Fruit fly (Drosophila melanogaster) whole organism: ENCODE results near the gene Adgf-D.

Experiments
- CG8478 ChIP-seq: fragments of >200 bp; optimal IDR thresholded peaks from 2 replicates; lab custom pipeline; 2018; ENCODE audit warnings: inconsistent platforms
- Dll ChIP-seq: fragments of >200 bp; optimal IDR thresholded peaks from 2 replicates; lab custom pipeline; 2017
- EcR ChIP-seq, 2 experiments: fragments of >200 bp; optimal IDR thresholded peaks; 2 replicates each; lab custom pipeline; 2017; ENCODE audit warnings: missing biosample characterization in 2 of 2, missing genetic modification characterization in 2 of 2, missing genetic modification reagents in 2 of 2
- pan ChIP-seq: fragments of >200 bp; optimal IDR thresholded peaks from 2 replicates; lab custom pipeline; 2017
- psq ChIP-seq: fragments of >200 bp; optimal IDR thresholded peaks from 2 replicates; lab custom pipeline; 2017
- usp ChIP-seq: fragments of >200 bp; optimal IDR thresholded peaks from 2 replicates; lab custom pipeline; 2017; ENCODE audit warnings: missing biosample characterization, missing genetic modification characterization, mixed read lengths

Gene Adgf-D

DNA sequence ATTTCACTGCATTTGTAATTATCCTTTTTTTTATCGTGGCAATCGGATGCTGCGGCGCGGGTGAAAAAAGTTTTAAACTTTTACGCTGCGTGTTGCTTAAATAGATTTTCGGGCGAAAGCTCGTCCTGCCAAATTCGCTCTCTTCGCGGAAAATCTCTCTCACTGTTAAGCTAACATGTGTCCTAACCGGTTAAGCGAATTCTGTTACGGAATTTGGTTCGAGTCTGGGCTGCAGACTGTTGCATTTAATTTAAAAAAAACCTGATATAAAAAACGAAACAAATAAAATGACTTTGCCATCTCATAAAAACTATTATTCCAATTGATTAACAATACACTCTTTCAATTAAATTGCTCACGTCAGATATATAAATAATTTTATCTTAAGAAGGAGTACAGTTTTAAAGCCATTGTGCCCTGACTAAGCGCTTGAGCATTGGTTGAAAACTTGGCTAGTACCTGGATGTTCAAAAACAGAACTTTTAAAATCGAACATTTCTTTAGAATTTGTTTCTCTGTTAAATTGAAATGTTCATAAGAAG lies 30.6 kb downstream of the Adgf-D start, which contains the start of gene Task6:
TSS of gene Task6 (minus strand) at position 51 of the 542 bp plus-strand sequence.
- TF ChIP-seq EcR (GFP tag; optimal IDR thresholded peaks at IDR 0.05; lab: Kevin White, UChicago), result no peak
- TF ChIP-seq pan (lab: Kevin White, UChicago), result no peak
- TF ChIP-seq Dll (lab: Kevin White, UChicago), result no peak
- no peak for TF ChIP-seq CG8478
- TF ChIP-seq psq (lab: Kevin White, UChicago), result no peak
- no peak for TF ChIP-seq usp

- TF ChIP-seq psq (lab: Kevin White, UChicago), result no peak
- TF ChIP-seq Dll (lab: Kevin White, UChicago), result no peak
- no peak for TF ChIP-seq EcR (GFP tag; optimal IDR thresholded peaks at IDR 0.05; lab: Kevin White, UChicago)
- TF ChIP-seq pan (lab: Kevin White, UChicago), result no peak
- no peak for TF ChIP-seq usp
- TF ChIP-seq CG8478, result no peak
Measured at dm6 chr3R:13672898-13673297, 32.3 kb downstream of the Adgf-D start.

DNA sequence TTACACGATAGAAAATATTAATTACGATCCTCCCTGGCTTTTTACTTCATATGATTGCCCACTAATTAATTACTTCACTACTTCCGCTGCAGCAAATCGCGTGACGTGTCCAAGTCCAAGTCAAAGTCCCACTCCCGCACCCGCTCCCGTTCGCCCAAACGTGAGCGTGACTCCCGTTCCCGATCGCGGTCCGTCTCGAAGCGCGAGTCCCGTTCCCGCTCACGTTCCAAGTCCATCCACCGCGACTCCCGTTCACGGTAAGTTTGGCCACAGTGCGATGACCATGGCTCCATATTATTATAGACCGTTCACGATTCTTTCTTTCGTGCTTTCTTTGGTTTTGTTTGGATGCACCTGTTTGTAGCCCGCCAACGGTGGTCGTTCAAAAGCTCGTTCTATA lies 39.2 kb downstream of the Adgf-D start:
- no peak for TF ChIP-seq EcR (GFP tag; optimal IDR thresholded peaks at IDR 0.05; lab: Kevin White, UChicago)
- no peak for TF ChIP-seq pan (lab: Kevin White, UChicago)
- TF ChIP-seq Dll (lab: Kevin White, UChicago), result no peak
- TF ChIP-seq CG8478, result no peak
- TF ChIP-seq usp, result no peak
- TF ChIP-seq psq (lab: Kevin White, UChicago), result no peak

dm6 chr3R:13662149-13662548 lies 43.1 kb downstream of the Adgf-D start:
- no peak for TF ChIP-seq psq (lab: Kevin White, UChicago)
- TF ChIP-seq EcR (GFP tag; optimal IDR thresholded peaks at IDR 0.05; lab: Kevin White, UChicago), result no peak
- no peak for TF ChIP-seq CG8478
- no peak for TF ChIP-seq usp
- TF ChIP-seq pan (lab: Kevin White, UChicago), result no peak
- TF ChIP-seq Dll (lab: Kevin White, UChicago), result no peak

- TF ChIP-seq usp (no peak), psq (lab: Kevin White, UChicago) (no peak), Dll (lab: Kevin White, UChicago) (no peak), CG8478 (no peak), pan (lab: Kevin White, UChicago) (no peak), EcR (GFP tag; optimal IDR thresholded peaks at IDR 0.05; lab: Kevin White, UChicago) (no peak)
Measured at dm6 chr3R:13660924-13661659, 44.1 kb downstream of the Adgf-D start, which contains the start of gene B52. Gene B52, plus strand, starts transcription at chr3R:13661311.

DNA sequence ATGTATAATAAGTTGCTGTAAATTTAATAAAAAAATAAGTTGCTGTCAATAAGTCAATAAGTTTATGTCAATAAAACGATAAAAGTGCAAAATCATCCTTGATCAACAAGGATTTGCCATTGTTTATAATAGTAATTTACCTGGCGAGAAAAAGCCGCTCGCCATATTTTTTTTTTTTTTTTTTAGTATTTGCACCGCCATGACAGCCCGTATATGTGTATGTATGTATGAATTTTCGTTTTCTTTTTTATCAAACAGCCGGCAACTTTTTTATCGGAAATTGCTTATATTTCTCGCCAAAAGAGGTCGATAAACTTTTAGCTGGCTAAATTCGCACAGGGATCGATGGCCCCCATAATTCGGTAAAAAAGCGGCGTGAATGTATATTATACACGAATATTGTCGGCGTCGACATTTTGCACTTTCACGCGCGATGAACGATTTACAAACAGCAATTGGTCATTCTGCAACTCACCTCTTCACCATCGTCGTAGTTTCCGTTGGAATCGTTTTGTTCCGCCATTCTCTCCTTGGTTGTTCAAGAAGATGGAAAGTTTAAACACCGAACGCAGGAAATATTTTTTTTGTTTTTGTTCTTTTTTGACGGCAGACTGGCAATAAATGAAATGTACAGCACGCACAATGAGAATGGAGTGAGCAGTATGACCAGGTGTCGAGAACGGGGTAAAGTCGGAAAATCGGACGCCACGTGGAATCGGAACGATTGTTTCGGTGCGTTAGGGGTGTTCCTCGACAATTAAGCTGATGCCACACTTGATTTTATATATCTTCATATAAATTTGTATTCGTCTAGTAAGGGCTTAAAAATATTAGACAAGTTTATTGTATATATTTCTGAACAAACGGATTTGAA lies 45.1 kb downstream of the Adgf-D start, which contains the start of gene Hrb87F:
TSS of gene Hrb87F (minus strand) at position 667 of the 874 bp plus-strand sequence.
- TF ChIP-seq EcR (GFP tag; optimal IDR thresholded peaks at IDR 0.05; lab: Kevin White, UChicago) (no peak), CG8478 (no peak), pan (lab: Kevin White, UChicago) (no peak), Dll (lab: Kevin White, UChicago) (no peak), psq (lab: Kevin White, UChicago) (no peak), usp (no peak)

DNA sequence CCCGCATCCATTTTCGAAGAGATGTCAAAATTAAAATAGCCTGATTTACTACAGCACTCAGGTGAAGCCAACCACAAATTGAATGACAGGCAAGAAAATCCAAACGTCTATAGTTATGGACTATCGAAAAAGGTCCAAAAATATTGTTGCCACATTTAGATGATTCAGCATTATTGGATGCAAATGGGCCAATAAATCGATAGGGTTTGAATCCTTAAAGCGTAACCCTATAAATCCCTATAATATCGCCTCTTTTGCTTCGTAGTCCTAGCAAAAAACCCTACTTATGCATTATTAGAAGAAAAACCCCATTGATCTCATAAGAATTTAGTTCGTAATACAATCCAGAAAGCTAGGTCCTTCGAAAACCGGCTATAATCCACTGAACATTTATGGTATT lies 48.9 kb downstream of the Adgf-D start, which contains the start of gene Rbp4:
TSS of gene Rbp4 (minus strand) at position 101 of the 400 bp plus-strand sequence.
- no peak for TF ChIP-seq Dll (lab: Kevin White, UChicago)
- no peak for TF ChIP-seq EcR (GFP tag; optimal IDR thresholded peaks at IDR 0.05; lab: Kevin White, UChicago)
- TF ChIP-seq CG8478, result no peak
- no peak for TF ChIP-seq pan (lab: Kevin White, UChicago)
- no peak for TF ChIP-seq psq (lab: Kevin White, UChicago)
- TF ChIP-seq usp, result no peak
